Worm (Caenorhabditis elegans) whole organism, early embryonic: ENCODE data around the gene emb-5.

Experiments
- ama-1 ChIP-seq: fragments of 150-350 bp; optimal IDR thresholded peaks from 2 replicates; lab custom pipeline; 2014
- hmbx-1 ChIP-seq: sonication (generic microtip); optimal IDR thresholded peaks from 2 replicates; lab custom pipeline; 2016; ENCODE audit warnings: mild to moderate bottlenecking, missing genetic modification characterization, missing compliant biosample characterization
- pes-1 ChIP-seq: fragments of 200-800 bp; sonication (Bioruptor generic); IDR thresholded peaks from 2 replicates; pipeline ENCODE4 v1.3.6; 2022; ENCODE audit warnings: missing genetic modification reagents, missing genetic modification characterization, missing compliant biosample characterization
- tra-4 ChIP-seq: sonication (generic microtip); optimal IDR thresholded peaks from 2 replicates; lab custom pipeline; 2017; ENCODE audit warnings: missing genetic modification characterization, missing compliant biosample characterization

ce11 chrIII:4677466-4677865 is 43.0 kb downstream of the emb-5 start, which contains the start of gene srg-10:
- TF ChIP-seq hmbx-1 (no peak), ama-1 (lab: Kevin White, UChicago) (no peak), tra-4 (tag; lab: Kevin White, UChicago) (no peak), pes-1 (GFP tag; lab: Robert Waterston, UW) (no peak)
